Worm (Caenorhabditis elegans): Measurements from ENCODE around the gene F31E8.4.

F31E8.4 gene

ce11 chrII:6829108-6829507 is 29.2 kb upstream of the F31E8.4 start (continued):
- no peak for TF ChIP-seq daf-16 (GFP tag; optimal IDR thresholded peaks at IDR 0.05)
- TF ChIP-seq daf-16 (tag; optimal IDR thresholded peaks at IDR 0.05): peak; percentile 36
- no peak for TF ChIP-seq ztf-7 (tag; optimal IDR thresholded peaks at IDR 0.05)
- no peak for TF ChIP-seq spr-1 (tag; optimal IDR thresholded peaks at IDR 0.05)
- peak in 1 of 2 experiments; percentile 99 for TF ChIP-seq unc-62 (GFP tag; optimal IDR thresholded peaks at IDR 0.05 in 1 of 2)
- no peak for TF ChIP-seq unc-62 (tag; optimal IDR thresholded peaks at IDR 0.05)
- no peak for TF ChIP-seq nhr-76 (tag; optimal IDR thresholded peaks at IDR 0.05)
- TF ChIP-seq vab-7 (GFP tag; IDR thresholded peaks at IDR 0.05): no peak
- no peak for TF ChIP-seq ZK337.2 (GFP tag; IDR thresholded peaks at IDR 0.05)
- no peak for TF ChIP-seq zfp-2 (tag; optimal IDR thresholded peaks at IDR 0.05)
- peak; percentile 28 for TF ChIP-seq nhr-25 (tag; optimal IDR thresholded peaks at IDR 0.05; ENCODE audit: borderline replicate concordance, insufficient read depth)
- no peak for TF ChIP-seq ceh-44 (GFP tag; IDR thresholded peaks at IDR 0.05)
- TF ChIP-seq hlh-11 (tag; optimal IDR thresholded peaks at IDR 0.05): peak; percentile 79
- TF ChIP-seq ama-1 (optimal IDR thresholded peaks at IDR 0.05): no peak
- no peak for TF ChIP-seq Y105C5A.15 (GFP tag; IDR thresholded peaks at IDR 0.05)
- TF ChIP-seq dmd-8 (GFP tag; IDR thresholded peaks at IDR 0.05): no peak
- no peak for TF ChIP-seq lin-15B (tag; optimal IDR thresholded peaks at IDR 0.05)
- TF ChIP-seq F26F4.8 (GFP tag; conservative IDR thresholded peaks at IDR 0.05): no peak
- no peak for TF ChIP-seq snpc-1.2 (GFP tag; IDR thresholded peaks at IDR 0.05)
- TF ChIP-seq egl-27 (tag; optimal IDR thresholded peaks at IDR 0.05): no peak
- peak; percentile 82 for TF ChIP-seq mxl-3 (GFP tag; optimal IDR thresholded peaks at IDR 0.05)
- TF ChIP-seq ZK546.5 (tag; optimal IDR thresholded peaks at IDR 0.05): no peak
- TF ChIP-seq nhr-41 (GFP tag; IDR thresholded peaks at IDR 0.05): no peak
- TF ChIP-seq spr-3 (GFP tag; optimal IDR thresholded peaks at IDR 0.05): no peak
- no peak for TF ChIP-seq unc-39 (tag; optimal IDR thresholded peaks at IDR 0.05)
- TF ChIP-seq mdt-29 (GFP tag; IDR thresholded peaks at IDR 0.05): no peak
- no peak for TF ChIP-seq zfp-3 (GFP tag; conservative IDR thresholded peaks at IDR 0.05)
- TF ChIP-seq daf-12 (tag; optimal IDR thresholded peaks at IDR 0.05): no peak
- TF ChIP-seq D1046.2 (GFP tag; IDR thresholded peaks at IDR 0.05): no peak
- TF ChIP-seq zip-11 (GFP tag; IDR thresholded peaks at IDR 0.05): no peak
- TF ChIP-seq nhr-10 (tag; optimal IDR thresholded peaks at IDR 0.05): peak; percentile 0
- no peak for TF ChIP-seq nhr-111 (GFP tag; optimal IDR thresholded peaks at IDR 0.05)
- no peak for TF ChIP-seq jun-1 (tag; optimal IDR thresholded peaks at IDR 0.05)
- no peak for TF ChIP-seq php-3 (GFP tag; IDR thresholded peaks at IDR 0.05)
- TF ChIP-seq skn-1 (tag; optimal IDR thresholded peaks at IDR 0.05): no peak
- peak; percentile 84 for TF ChIP-seq nhr-28 (tag; optimal IDR thresholded peaks at IDR 0.05)

DNA sequence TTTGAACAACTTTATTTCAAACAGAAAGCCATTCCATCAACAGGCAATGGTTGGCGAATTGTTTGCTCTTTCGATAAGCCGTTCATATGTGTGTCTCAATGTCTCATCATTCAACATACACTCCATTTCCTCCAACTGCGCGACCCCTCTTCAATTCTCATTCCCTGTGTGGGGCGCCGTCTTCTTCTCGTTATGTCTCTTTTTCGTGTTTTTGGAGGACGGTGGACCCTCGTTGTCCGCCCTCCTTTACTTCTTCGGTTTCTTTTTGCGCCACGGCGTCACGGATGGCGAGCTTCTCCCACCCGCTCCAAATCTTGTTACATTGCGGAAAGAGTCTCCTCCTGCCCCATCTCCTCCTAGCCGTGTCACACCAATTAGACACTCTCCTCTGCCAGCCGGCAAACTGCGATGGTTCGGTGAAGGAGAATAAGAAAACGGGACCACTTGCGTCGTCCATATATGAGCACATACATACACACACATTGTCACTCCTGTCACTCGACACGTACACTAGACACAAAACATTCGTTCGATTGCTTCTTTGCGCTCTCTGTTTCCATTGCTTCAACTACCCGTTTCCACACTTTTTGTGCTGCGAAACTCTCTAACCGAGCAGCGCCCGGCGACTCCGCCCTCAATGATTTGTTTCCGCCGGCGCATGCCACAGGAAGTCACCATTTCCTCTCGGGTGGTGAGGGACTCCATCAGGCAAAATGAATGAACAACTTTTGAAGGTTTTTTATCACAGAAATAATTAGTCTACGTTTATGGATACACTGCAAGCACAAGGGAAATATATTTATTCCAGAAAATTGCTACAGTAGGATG is 28.3 kb upstream of the F31E8.4 start:
- TF ChIP-seq madf-5 (GFP tag; IDR thresholded peaks at IDR 0.05): 0 out of 4 replicates have a peak, but pooled peaks of 1 of the 2 experiments have one; percentile 57
- peak; percentile 5 for TF ChIP-seq rbr-2 (tag; optimal IDR thresholded peaks at IDR 0.05)
- peak in 1 of 2 experiments; percentile 98 for TF ChIP-seq unc-62 (GFP tag; optimal IDR thresholded peaks at IDR 0.05 in 1 of 2)
- TF ChIP-seq unc-62 (tag; optimal IDR thresholded peaks at IDR 0.05): no peak
- 0 out of 2 replicates have a peak, but pooled peaks have one; percentile 19 for TF ChIP-seq vab-7 (GFP tag; IDR thresholded peaks at IDR 0.05)
- TF ChIP-seq pha-4 (GFP tag; IDR thresholded peaks at IDR 0.05): no peak
- no peak for TF ChIP-seq pha-4 (tag; optimal IDR thresholded peaks at IDR 0.05)
- TF ChIP-seq ctbp-1 (GFP tag; IDR thresholded peaks at IDR 0.05): 0 out of 2 replicates have a peak, but pooled peaks have one; percentile 13
- peak; percentile 21 for TF ChIP-seq fkh-10 (GFP tag; optimal IDR thresholded peaks at IDR 0.05)
- no peak for TF ChIP-seq nhr-41 (GFP tag; IDR thresholded peaks at IDR 0.05)
- TF ChIP-seq mep-1 (tag; optimal IDR thresholded peaks at IDR 0.05): peak; percentile 7
- TF ChIP-seq sdz-12 (GFP tag; optimal IDR thresholded peaks at IDR 0.05): peak; percentile 9
- peak; percentile 49 for TF ChIP-seq aha-1 (tag)
- TF ChIP-seq daf-12 (tag; optimal IDR thresholded peaks at IDR 0.05): no peak
- no peak for TF ChIP-seq dmd-6 (GFP tag; IDR thresholded peaks at IDR 0.05)
- no peak for TF ChIP-seq F26F4.8 (GFP tag; conservative IDR thresholded peaks at IDR 0.05)
- TF ChIP-seq nhr-237 (tag; optimal IDR thresholded peaks at IDR 0.05): no peak
- peak; percentile 59; the same call in 1 of the 2 replicates for TF ChIP-seq set-16 (GFP tag; IDR thresholded peaks at IDR 0.05)

All from whole organism, L4 larva.